Fruit fly (Drosophila melanogaster): ENCODE data around the gene CG17712.

The CG17712 gene

DNA sequence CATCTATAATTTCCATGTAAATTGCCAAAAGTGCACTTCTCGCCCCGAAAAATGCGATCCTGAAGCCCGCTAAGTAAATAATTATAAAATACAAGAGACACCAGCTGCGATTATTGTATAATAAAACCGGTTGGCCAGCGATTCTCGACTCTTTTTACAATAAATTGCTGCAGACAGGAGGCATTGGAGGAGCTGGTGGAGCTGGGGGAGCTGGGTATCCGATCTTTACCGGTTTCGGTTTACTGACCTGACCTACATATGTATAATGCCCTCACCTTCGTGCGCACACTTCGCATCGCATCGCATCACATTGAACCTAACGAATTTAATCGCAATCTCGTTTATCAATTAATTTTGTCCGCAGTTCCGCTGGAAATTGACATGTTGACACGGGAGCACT lies 3.5 kb downstream of the CG17712 start:
- TF ChIP-seq CG9876 (GFP tag; optimal IDR thresholded peaks at IDR 0.05) (no peak), ham (GFP tag; IDR thresholded peaks at IDR 0.05) (no peak), Ada2b (GFP tag; IDR thresholded peaks at IDR 0.05) (no peak), CG5180 (GFP tag; optimal IDR thresholded peaks at IDR 0.05) (no peak), chinmo (GFP tag; IDR thresholded peaks at IDR 0.05; ENCODE audit: partially characterized antibody) (0 out of 4 replicates have a peak, but pooled peaks have one; percentile 59), CG1024 (GFP tag; IDR thresholded peaks at IDR 0.05) (no peak), grau (tag; optimal IDR thresholded peaks at IDR 0.05) (no peak), HLH3B (GFP tag; IDR thresholded peaks at IDR 0.05) (no peak)

DNA sequence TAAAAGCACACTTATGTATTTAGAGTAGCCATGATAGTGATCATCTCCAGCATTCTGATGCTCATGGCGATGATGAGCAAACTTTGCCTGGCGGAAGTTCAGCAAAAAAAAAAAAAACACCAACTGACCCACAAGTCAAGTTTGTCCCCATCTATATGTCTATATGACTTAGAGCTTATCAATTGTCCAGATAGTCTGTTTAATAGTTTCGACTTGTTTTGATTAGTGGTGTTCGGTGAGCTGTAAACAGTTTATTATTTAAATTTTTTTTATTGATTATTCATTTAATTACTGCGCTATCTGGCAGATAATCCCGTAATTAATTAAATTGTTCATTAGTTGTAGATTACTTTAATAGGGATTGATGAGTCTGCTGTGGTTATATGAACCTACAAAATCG lies 8.1 kb downstream of the CG17712 start:
- TF ChIP-seq ash1 (GFP tag; optimal IDR thresholded peaks at IDR 0.05) (no peak), CG34376 (GFP tag; optimal IDR thresholded peaks at IDR 0.05) (peak; percentile 31), Ravus (GFP tag; IDR thresholded peaks at IDR 0.05) (no peak)

DNA sequence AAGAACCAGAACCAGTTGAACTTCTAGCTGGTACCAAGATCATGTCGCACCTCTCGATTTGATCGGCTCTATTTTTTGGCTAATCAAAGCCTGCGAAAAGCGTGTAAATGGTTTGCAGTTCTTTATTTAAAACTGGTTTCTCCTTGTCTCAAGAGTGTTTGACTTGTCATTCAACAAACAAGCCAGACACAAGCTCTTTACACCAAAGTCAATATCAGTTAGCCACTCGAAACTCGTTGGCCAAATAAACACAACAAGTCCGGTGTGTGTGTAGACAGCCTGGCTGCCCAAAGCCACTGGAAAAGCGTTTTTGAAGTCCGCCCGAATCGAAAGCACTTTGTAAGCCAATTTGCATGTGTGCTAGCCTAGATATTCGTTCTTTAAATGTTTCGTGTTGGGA lies 11.8 kb downstream of the CG17712 start:
- TF ChIP-seq chif (GFP tag; optimal IDR thresholded peaks at IDR 0.05) (no peak), CG9932 (GFP tag; IDR thresholded peaks at IDR 0.05) (peak; percentile 13; the same call in 1 of the 2 replicates), Dad (GFP tag; optimal IDR thresholded peaks at IDR 0.05) (no peak), zen (tag; optimal IDR thresholded peaks at IDR 0.05) (no peak), Awh (GFP tag; IDR thresholded peaks at IDR 0.05) (peak; percentile 55; the same call in 1 of the 2 replicates), CG8290 (GFP tag; optimal IDR thresholded peaks at IDR 0.05) (no peak), CG8290 (tag; optimal IDR thresholded peaks at IDR 0.05) (peak in 1 of 2 experiments; percentile 27), Blimp-1 (GFP tag; optimal IDR thresholded peaks at IDR 0.05) (peak; percentile 11), gem (tag; optimal IDR thresholded peaks at IDR 0.05) (peak; percentile 12), sens-2 (GFP tag; IDR thresholded peaks at IDR 0.05) (no peak), lbe (GFP tag; optimal IDR thresholded peaks at IDR 0.05) (no peak), HHEX (GFP tag; optimal IDR thresholded peaks at IDR 0.05) (no peak), prd (optimal IDR thresholded peaks at IDR 0.05) (no peak), prd (GFP tag; IDR thresholded peaks at IDR 0.05) (no peak), chinmo (GFP tag; IDR thresholded peaks at IDR 0.05; ENCODE audit: partially characterized antibody) (0 out of 4 replicates have a peak, but pooled peaks have one; percentile 5), mam (GFP tag; optimal IDR thresholded peaks at IDR 0.05) (no peak), stc (GFP tag; IDR thresholded peaks at IDR 0.05) (peak; percentile 56), unpg (GFP tag; optimal IDR thresholded peaks at IDR 0.05) (no peak), D (optimal IDR thresholded peaks at IDR 0.05) (no peak), D (GFP tag; optimal IDR thresholded peaks at IDR 0.05) (no peak), sisA (GFP tag; IDR thresholded peaks at IDR 0.05) (no peak), CG2678 (tag; optimal IDR thresholded peaks at IDR 0.05) (peak; percentile 35), CG6854 (GFP tag; optimal IDR thresholded peaks at IDR 0.05) (no peak), hkb (optimal IDR thresholded peaks at IDR 0.05) (no peak), hkb (GFP tag; IDR thresholded peaks at IDR 0.05) (peak; percentile 14; the same call in 1 of the 2 replicates), klu (GFP tag; IDR thresholded peaks at IDR 0.05) (no peak), sens (GFP tag) (peak; percentile 10), ci (GFP tag; IDR thresholded peaks at IDR 0.05) (peak; percentile 34; the same call in 1 of the 3 replicates), CG13775 (GFP tag; optimal IDR thresholded peaks at IDR 0.05) (no peak), bsh (GFP tag; optimal IDR thresholded peaks at IDR 0.05) (peak in 1 of 2 experiments; percentile 4), exex (tag; optimal IDR thresholded peaks at IDR 0.05) (no peak), otp (GFP tag; IDR thresholded peaks at IDR 0.05) (0 out of 3 replicates have a peak, but pooled peaks have one; percentile 22), CG6683 (GFP tag; optimal IDR thresholded peaks at IDR 0.05) (no peak), D19B (GFP tag; optimal IDR thresholded peaks at IDR 0.05) (no peak), Hmr (GFP tag; optimal IDR thresholded peaks at IDR 0.05) (peak; percentile 8), slp2 (GFP tag; optimal IDR thresholded peaks at IDR 0.05) (no peak), ATbp (GFP tag; optimal IDR thresholded peaks at IDR 0.05) (peak; percentile 52), jumu (GFP tag; optimal IDR thresholded peaks at IDR 0.05) (no peak), tx (GFP tag; optimal IDR thresholded peaks at IDR 0.05) (no peak)
